5 fruit fly cellular contexts compared by ENCODE assay signal in the genomic region with DNA sequence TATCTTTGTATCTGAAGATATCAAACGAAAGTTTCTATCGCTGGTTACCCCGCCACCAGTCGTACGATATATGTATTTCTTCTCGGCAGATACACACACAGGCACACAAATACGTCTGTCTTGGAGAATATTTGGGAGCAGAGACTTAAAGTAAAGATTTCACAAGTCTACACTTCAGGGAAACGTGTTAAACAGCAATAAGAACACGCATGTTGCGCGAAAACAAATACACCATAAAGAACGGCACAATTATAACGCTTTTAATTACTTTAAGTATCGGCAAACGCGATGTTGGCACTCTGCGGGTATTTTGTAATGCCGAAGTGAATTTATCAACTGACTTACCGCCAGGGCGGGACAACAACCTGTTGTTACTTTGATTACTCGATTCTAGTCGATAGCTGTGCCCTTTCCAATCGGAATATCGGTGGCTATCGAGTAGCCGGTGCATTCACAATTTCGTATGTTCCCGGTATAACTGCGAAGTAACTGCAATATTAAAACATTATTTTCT.
TF ChIP-seq lines count a peak whose summit lies in the region.

A gene (minus strand): TSS at position 367 of the 514 bp plus-strand sequence.

- no peak for TF ChIP-seq CTCF in whole organism, embryonic (GFP tag; optimal IDR thresholded peaks at IDR 0.05; lab: Kevin White, UChicago)

TF ChIP-seq in whole organism, adult, 20 proteins besides CTCF, POLR2A, EP300 and RAD21:
- peak; percentile 55 for TF ChIP-seq pad (GFP tag; optimal IDR thresholded peaks at IDR 0.05; lab: Kevin White, UChicago)
- no peak for TF ChIP-seq CG5204 (GFP tag; optimal IDR thresholded peaks at IDR 0.05; lab: Kevin White, UChicago)
- TF ChIP-seq toe (GFP tag; optimal IDR thresholded peaks at IDR 0.05; lab: Kevin White, UChicago) = no peak
- peak; percentile 18 for TF ChIP-seq tj (GFP tag; optimal IDR thresholded peaks at IDR 0.05; lab: Kevin White, UChicago)
- TF ChIP-seq CG12768 (GFP tag; optimal IDR thresholded peaks at IDR 0.05; lab: Kevin White, UChicago) = no peak
- peak; percentile 6 for TF ChIP-seq bab1 (GFP tag; optimal IDR thresholded peaks at IDR 0.05; lab: Kevin White, UChicago)
- TF ChIP-seq Mnt (GFP tag; optimal IDR thresholded peaks at IDR 0.05; lab: Kevin White, UChicago) = peak; percentile 69
- no peak for TF ChIP-seq kay (GFP tag; lab: Kevin White, UChicago; ENCODE audit: borderline replicate concordance)

TF ChIP-seq in whole organism, embryonic, 481 proteins besides CTCF, POLR2A, EP300 and RAD21 (continues in another document):
- TF ChIP-seq CG32772 (GFP tag; IDR thresholded peaks at IDR 0.05; lab: Robert Waterston, UW) (no peak), Jarid2 (GFP tag; optimal IDR thresholded peaks at IDR 0.05; lab: Kevin White, UChicago) (peak; percentile 74), Myb (GFP tag; optimal IDR thresholded peaks at IDR 0.05; lab: Kevin White, UChicago) (no peak), Vsx1 (GFP tag; optimal IDR thresholded peaks at IDR 0.05; lab: Kevin White, UChicago) (no peak), YL-1 (GFP tag; optimal IDR thresholded peaks at IDR 0.05; lab: Kevin White, UChicago) (peak; percentile 13), CG15011 (GFP tag; optimal IDR thresholded peaks at IDR 0.05; lab: Kevin White, UChicago) (no peak), CG9797 (GFP tag; optimal IDR thresholded peaks at IDR 0.05; lab: Kevin White, UChicago) (no peak), MBD-R2 (GFP tag; IDR thresholded peaks at IDR 0.05; lab: Robert Waterston, UW) (peak; percentile 37; the same call in 1 of the 2 replicates), Adf1 (GFP tag; IDR thresholded peaks at IDR 0.05; lab: Robert Waterston, UW) (peak; percentile 8; the same call in 1 of the 2 replicates), CG7839 (tag; optimal IDR thresholded peaks at IDR 0.05; lab: Kevin White, UChicago) (no peak), CG12219 (GFP tag; optimal IDR thresholded peaks at IDR 0.05; lab: Kevin White, UChicago) (no peak), Chrac-16 (GFP tag; optimal IDR thresholded peaks at IDR 0.05; lab: Kevin White, UChicago) (no peak), insv (GFP tag; optimal IDR thresholded peaks at IDR 0.05; lab: Kevin White, UChicago) (peak in 1 of 2 experiments; percentile 82), CG1529 (GFP tag; optimal IDR thresholded peaks at IDR 0.05; lab: Kevin White, UChicago) (peak; percentile 86), Bteb2 (GFP tag; optimal IDR thresholded peaks at IDR 0.05; lab: Kevin White, UChicago) (no peak), pb (GFP tag; optimal IDR thresholded peaks at IDR 0.05; lab: Kevin White, UChicago) (no peak), cato (GFP tag; optimal IDR thresholded peaks at IDR 0.05; lab: Kevin White, UChicago; ENCODE audit: borderline replicate concordance) (no peak), Dref (GFP tag; IDR thresholded peaks at IDR 0.05; lab: Robert Waterston, UW) (peak; percentile 89), CG10979 (tag; optimal IDR thresholded peaks at IDR 0.05; lab: Kevin White, UChicago) (peak; percentile 7)

TF ChIP-seq in whole organism, prepupa, 60 proteins besides CTCF, POLR2A, EP300 and RAD21:
- TF ChIP-seq Eip78C (GFP tag; lab: Kevin White, UChicago) = peak; percentile 64
- TF ChIP-seq achi (GFP tag; optimal IDR thresholded peaks at IDR 0.05; lab: Kevin White, UChicago) = peak; percentile 9
- no peak for TF ChIP-seq CG6276 (GFP tag; optimal IDR thresholded peaks at IDR 0.05; lab: Kevin White, UChicago)
- TF ChIP-seq pdm3 (GFP tag; optimal IDR thresholded peaks at IDR 0.05; lab: Kevin White, UChicago) = no peak
- peak in 1 of 2 experiments; percentile 9 for TF ChIP-seq ss (GFP tag; optimal IDR thresholded peaks at IDR 0.05; lab: Kevin White, UChicago)
- TF ChIP-seq dsx (GFP tag; optimal IDR thresholded peaks at IDR 0.05; lab: Kevin White, UChicago; ENCODE audit: poor library complexity, severe bottlenecking) = peak; percentile 23
TF ChIP-seq in whole organism, prepupa: peak in this region for 4.

TF ChIP-seq in whole organism, pupa, 21 proteins besides CTCF, POLR2A, EP300 and RAD21:
- TF ChIP-seq CG12605 (GFP tag; IDR thresholded peaks at IDR 0.05; lab: Robert Waterston, UW) = 0 out of 2 replicates have a peak, but pooled peaks have one; percentile 3
- no peak for TF ChIP-seq CG34367 (tag; optimal IDR thresholded peaks at IDR 0.05; lab: Kevin White, UChicago)

TF ChIP-seq in whole organism, wandering third instar larva, 38 proteins besides CTCF, POLR2A, EP300 and RAD21:
- no peak for TF ChIP-seq Rel (GFP tag; optimal IDR thresholded peaks at IDR 0.05; lab: Kevin White, UChicago)
- peak; percentile 40 for TF ChIP-seq Rel (tag; optimal IDR thresholded peaks at IDR 0.05; lab: Kevin White, UChicago)
- no peak for TF ChIP-seq psq (GFP tag; optimal IDR thresholded peaks at IDR 0.05; lab: Kevin White, UChicago)
- TF ChIP-seq Jra (GFP tag; optimal IDR thresholded peaks at IDR 0.05; lab: Kevin White, UChicago) = peak; percentile 6
- peak; percentile 2 for TF ChIP-seq OdsH (GFP tag; optimal IDR thresholded peaks at IDR 0.05; lab: Kevin White, UChicago)
- no peak for TF ChIP-seq tai (GFP tag; optimal IDR thresholded peaks at IDR 0.05; lab: Kevin White, UChicago)
TF ChIP-seq in whole organism, wandering third instar larva: peak in this region for 3.
